Worm (Caenorhabditis elegans) whole organism, young adult: ENCODE measurements around the gene Y57G11B.8.

ENCODE experiments used
- madf-3 ChIP-seq: fragments of 200-800 bp; sonication (Bioruptor generic); IDR thresholded peaks from 2 replicates; pipeline ENCODE4 v1.3.6; 2022; ENCODE audit warnings: missing genetic modification reagents, missing genetic modification characterization, missing compliant biosample characterization
- sptf-2 ChIP-seq: fragments of 200-800 bp; sonication (Bioruptor generic); optimal IDR thresholded peaks from 2 replicates; lab custom pipeline; 2018; ENCODE audit warnings: mild to moderate bottlenecking, missing genetic modification characterization, missing compliant biosample characterization
- tbx-9 ChIP-seq: sonication (generic microtip); optimal IDR thresholded peaks from 2 replicates; lab custom pipeline; 2016; ENCODE audit warnings: borderline replicate concordance, missing genetic modification characterization, inconsistent platforms, missing compliant biosample characterization

DNA sequence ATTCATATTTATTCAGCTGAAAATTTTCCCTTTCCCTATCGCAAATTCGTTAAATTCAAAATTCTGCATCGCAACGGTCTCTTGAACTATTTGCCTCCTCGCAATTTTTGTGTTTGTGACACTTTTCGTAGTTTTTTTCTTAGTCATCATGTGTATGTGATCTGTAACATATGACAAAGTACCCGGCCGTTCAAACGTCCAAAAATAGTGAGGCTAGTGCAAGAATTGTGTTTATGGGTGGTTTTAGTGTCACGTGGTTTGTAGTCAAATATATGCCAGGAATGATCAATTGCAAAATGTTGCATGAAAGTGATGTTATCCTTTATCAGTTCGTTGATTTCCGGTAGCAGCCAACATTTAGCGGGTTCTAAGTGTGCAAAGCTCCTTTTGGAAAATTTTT lies 31.3 kb upstream of the Y57G11B.8 start:
- TF ChIP-seq madf-3 (GFP tag; lab: Robert Waterston, UW) (no peak), sptf-2 (GFP tag; lab: Kevin White, UChicago) (no peak), tbx-9 (no peak)
